Fruit fly (Drosophila melanogaster) S2 (cell line): ENCODE results near the gene Ndae1.

ENCODE experiments used
- CG8478 ChIP-seq: fragments of >200 bp; optimal IDR thresholded peaks from 2 replicates; lab custom pipeline; 2018
- CTCF ChIP-seq, 2 experiments: fragments of >200 bp; optimal IDR thresholded peaks; 2 replicates each; lab custom pipeline; 2018

DNA sequence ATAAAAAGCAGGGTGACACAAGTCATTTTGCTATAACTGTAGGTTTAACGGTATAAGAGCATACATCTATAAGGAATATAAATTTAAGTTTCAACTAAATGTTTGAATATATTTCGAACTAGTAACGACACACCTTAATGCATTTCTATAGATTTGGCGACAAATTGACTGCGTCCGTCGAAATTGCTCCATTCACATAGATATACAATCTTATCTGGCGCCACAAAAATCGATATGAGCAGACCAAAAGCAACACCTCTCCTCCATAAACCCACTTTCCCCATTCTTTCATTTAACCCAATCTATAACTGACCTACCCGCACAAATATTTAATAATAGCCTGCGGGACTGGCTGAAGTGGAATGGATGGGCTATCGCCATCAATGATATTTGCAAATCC lies 50.5 kb downstream of the Ndae1 start:
- TF ChIP-seq CTCF (optimal IDR thresholded peaks at IDR 0.05; lab: Kevin White, UChicago) (no peak), CG8478 (lab: Kevin White, UChicago) (no peak)
